Worm (Caenorhabditis elegans): ENCODE data around the gene R03C1.1.

DNA sequence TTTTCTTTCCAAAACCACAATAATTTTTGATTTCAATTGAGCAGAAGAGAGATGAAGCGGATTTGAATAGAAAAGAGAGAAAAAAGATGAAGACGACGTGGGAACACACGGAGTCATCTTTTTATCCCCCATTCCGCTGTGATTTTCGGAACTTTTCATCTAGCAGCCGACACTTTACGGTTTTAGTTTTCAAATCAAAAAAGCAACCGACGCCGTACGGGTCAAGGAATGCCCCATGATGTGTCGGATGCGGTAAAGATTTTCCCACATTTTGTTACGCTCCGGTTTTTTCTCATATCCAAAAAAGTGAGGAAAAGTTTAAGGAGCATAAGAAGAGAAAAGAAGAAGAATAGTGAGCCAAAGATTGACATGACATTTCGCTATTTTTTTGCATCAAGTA, 35.3 kb upstream of the R03C1.1 start:
- TF ChIP-seq tbx-2 (tag; optimal IDR thresholded peaks at IDR 0.05): no peak
- TF ChIP-seq pag-3 (tag; optimal IDR thresholded peaks at IDR 0.05; ENCODE audit: borderline replicate concordance): no peak
- TF ChIP-seq lin-11 (tag; optimal IDR thresholded peaks at IDR 0.05): no peak
- TF ChIP-seq ceh-45 (GFP tag; IDR thresholded peaks at IDR 0.05): no peak
- no peak for TF ChIP-seq fkh-10 (GFP tag; optimal IDR thresholded peaks at IDR 0.05)
